Worm (Caenorhabditis elegans) whole organism, L4 larva: ENCODE data around the gene gid-8.

Experiments
- aly-2 ChIP-seq: sonication (generic microtip); optimal IDR thresholded peaks from 2 replicates; lab custom pipeline; 2018; ENCODE audit warnings: missing biosample characterization, missing genetic modification characterization
- ceh-20 ChIP-seq: fragments of 200-800 bp; sonication (Bioruptor generic); IDR thresholded peaks from 2 replicates; pipeline ENCODE4 v1.3.6; 2022; ENCODE audit warnings: missing genetic modification reagents, missing genetic modification characterization, missing compliant biosample characterization
- ceh-82 ChIP-seq: sonication (generic microtip); optimal IDR thresholded peaks from 2 replicates; lab custom pipeline; 2017; ENCODE audit warnings: missing biosample characterization, missing genetic modification characterization
- fkh-10 ChIP-seq: fragments of 150-350 bp; optimal IDR thresholded peaks from 2 replicates; lab custom pipeline; 2014; ENCODE audit warnings: missing biosample characterization, missing genetic modification reagents, missing genetic modification characterization
- fos-1 ChIP-seq: fragments of 150-350 bp; optimal IDR thresholded peaks from 2 replicates; lab custom pipeline; 2014; ENCODE audit warnings: missing biosample characterization, missing genetic modification characterization
- mxl-2 ChIP-seq: fragments of 200-800 bp; sonication (Bioruptor generic); conservative IDR thresholded peaks from 2 replicates; pipeline ENCODE4 v1.3.6; 2022; ENCODE audit warnings: missing genetic modification reagents, missing genetic modification characterization, missing compliant biosample characterization
- nhr-28 ChIP-seq: fragments of 150-350 bp; optimal IDR thresholded peaks from 2 replicates; lab custom pipeline; 2014; ENCODE audit warnings: missing biosample characterization, missing genetic modification characterization
- nhr-6 ChIP-seq: fragments of 150-350 bp; optimal IDR thresholded peaks from 2 replicates; lab custom pipeline; 2014; ENCODE audit warnings: missing biosample characterization, missing genetic modification characterization
- nhr-76 ChIP-seq: fragments of 150-350 bp; optimal IDR thresholded peaks from 2 replicates; lab custom pipeline; 2014; ENCODE audit warnings: missing biosample characterization, missing genetic modification characterization
- snpc-4 ChIP-seq: fragments of 150-350 bp; optimal IDR thresholded peaks from 2 replicates; lab custom pipeline; 2014; ENCODE audit warnings: missing biosample characterization, missing genetic modification characterization
- ztf-11 ChIP-seq: fragments of 150-350 bp; optimal IDR thresholded peaks from 2 replicates; lab custom pipeline; 2014; ENCODE audit warnings: missing biosample characterization, missing genetic modification characterization

DNA sequence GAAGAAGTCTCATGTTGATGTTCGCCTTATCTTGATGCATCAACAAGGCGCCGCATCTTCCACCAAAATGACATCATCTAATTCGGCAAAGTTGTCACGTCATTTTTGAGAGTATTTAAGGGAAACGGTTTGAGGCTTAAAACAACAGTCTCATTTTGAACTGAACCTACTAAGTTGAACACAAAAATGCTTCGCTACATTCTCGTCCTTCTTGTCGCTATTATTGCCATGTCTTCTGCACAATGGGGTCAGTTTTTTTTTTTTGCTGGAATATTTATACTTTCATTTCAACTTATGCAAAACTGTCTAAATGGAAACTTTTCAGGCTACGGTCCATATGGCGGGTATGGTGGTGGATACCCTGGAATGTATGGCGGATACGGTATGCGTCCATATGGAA, 20.5 kb upstream of the gid-8 start, which contains the start of gene cnc-4:
- no peak for TF ChIP-seq mxl-2 (GFP tag; lab: Robert Waterston, UW)
- TF ChIP-seq fos-1 (tag; lab: Kevin White, UChicago), result no peak
- TF ChIP-seq ceh-20 (GFP tag; lab: Robert Waterston, UW), result no peak
- no peak for TF ChIP-seq nhr-76 (tag; lab: Kevin White, UChicago)
- TF ChIP-seq nhr-28 (tag; lab: Kevin White, UChicago), result no peak
- TF ChIP-seq fkh-10 (GFP tag; lab: Kevin White, UChicago), result no peak
- no peak for TF ChIP-seq nhr-6
- TF ChIP-seq ztf-11 (tag; lab: Kevin White, UChicago), result no peak
- TF ChIP-seq aly-2 (tag; lab: Kevin White, UChicago), result no peak
- no peak for TF ChIP-seq ceh-82 (tag; lab: Kevin White, UChicago)
- TF ChIP-seq snpc-4, result no peak
